Fruit fly (Drosophila melanogaster): ENCODE results near the gene CycY.

dm6 chr2L:11837413-11837812 lies 23.8 kb upstream of the CycY start, which contains the start of gene Sfp33A2:
- TF ChIP-seq psq (optimal IDR thresholded peaks at IDR 0.05) (no peak), h (optimal IDR thresholded peaks at IDR 0.05) (no peak), Myc (optimal IDR thresholded peaks at IDR 0.05) (no peak)

Data from Kc167 (cell line).